Fruit fly (Drosophila melanogaster) whole organism, wandering third instar larva: ENCODE data around the gene Mip.

ENCODE experiments used
- CrebA ChIP-seq: fragments of 200-800 bp; sonication (Bioruptor generic); optimal IDR thresholded peaks from 2 replicates; lab custom pipeline; 2016; ENCODE audit warnings: missing biosample characterization, mild to moderate bottlenecking, missing genetic modification characterization, borderline replicate concordance
- Dfd ChIP-seq: fragments of >200 bp; optimal IDR thresholded peaks from 2 replicates; lab custom pipeline; 2017; ENCODE audit warnings: missing biosample characterization, missing genetic modification characterization
- Hr78 ChIP-seq: fragments of >200 bp; optimal IDR thresholded peaks from 2 replicates; lab custom pipeline; 2017; ENCODE audit warnings: missing biosample characterization, missing genetic modification characterization
- Jra ChIP-seq: sonication (Bioruptor generic); optimal IDR thresholded peaks from 2 replicates; lab custom pipeline; 2016; ENCODE audit warnings: missing biosample characterization, missing genetic modification characterization
- OdsH ChIP-seq: fragments of 200-800 bp; sonication (Bioruptor generic); optimal IDR thresholded peaks from 2 replicates; lab custom pipeline; 2016; ENCODE audit warnings: missing biosample characterization, mild to moderate bottlenecking, missing genetic modification characterization
- dl ChIP-seq, 2 experiments: fragments of 175-275, 200-275 bp in 1 of 2; fragments of 200-275 bp in 1 of 2; sonication (Bioruptor generic); optimal IDR thresholded peaks; lab custom pipeline; 2018; ENCODE audit warnings: mild to moderate bottlenecking in 2 of 2, missing biosample characterization in 2 of 2, missing genetic modification characterization in 2 of 2, moderate library complexity in 2 of 2; ENCODE audit not compliant: partially characterized antibody in 2 of 2, insufficient read depth in 1 of 2
- foxo ChIP-seq, 2 experiments: fragments of 200-800 bp; sonication (Bioruptor generic); optimal IDR thresholded peaks; 2 replicates in 1 of 2; 3 replicates in 1 of 2; lab custom pipeline; 2016 to 2017; ENCODE audit warnings: missing biosample characterization in 2 of 2, missing genetic modification characterization in 2 of 2
- fru ChIP-seq: fragments of 200-800 bp; sonication (Bioruptor generic); optimal IDR thresholded peaks from 3 replicates; lab custom pipeline; 2016; ENCODE audit warnings: missing biosample characterization, mild to moderate bottlenecking, missing genetic modification characterization
- pan ChIP-seq: fragments of >200 bp; optimal IDR thresholded peaks from 2 replicates; lab custom pipeline; 2017

DNA sequence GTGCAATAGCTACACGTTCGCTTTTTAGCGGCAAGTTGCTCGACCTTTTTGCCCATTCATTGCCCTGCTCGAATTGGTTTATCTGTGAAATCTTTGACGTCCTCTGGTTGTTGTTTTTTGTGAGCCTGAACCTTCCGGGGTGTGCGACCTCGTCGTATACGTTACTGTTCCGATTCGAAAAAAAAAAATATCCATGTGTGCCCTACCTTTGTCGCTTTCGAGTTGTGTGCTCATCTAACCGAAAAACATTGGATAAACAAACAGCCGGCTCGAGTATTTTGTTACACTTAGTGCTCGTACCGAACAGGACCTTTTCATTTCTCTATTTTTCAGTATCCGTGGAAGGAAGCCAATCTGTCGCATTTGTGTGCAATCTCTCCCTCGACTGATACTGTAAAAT is 14.6 kb upstream of the Mip start:
- TF ChIP-seq Dfd, result no peak
- no peak for TF ChIP-seq Jra (GFP tag; lab: Kevin White, UChicago)
- no peak for TF ChIP-seq Hr78
- TF ChIP-seq pan, result no peak
- no peak for TF ChIP-seq CrebA (GFP tag; lab: Kevin White, UChicago)
- no peak for TF ChIP-seq OdsH
- TF ChIP-seq dl (GFP tag; optimal IDR thresholded peaks at IDR 0.05; lab: Kevin White, UChicago; ENCODE audit: insufficient read depth in 1 of 2, partially characterized antibody in 2 of 2), result no peak
- TF ChIP-seq fru (GFP tag; lab: Kevin White, UChicago), result no peak
- no peak for TF ChIP-seq foxo (GFP tag; optimal IDR thresholded peaks at IDR 0.05; lab: Kevin White, UChicago)
